Fruit fly (Drosophila melanogaster): ENCODE measurements around the gene CG42393.
A peak's percentile ranks its signal among the peaks of the same experiment; 100 is the strongest.

The CG42393 gene

DNA sequence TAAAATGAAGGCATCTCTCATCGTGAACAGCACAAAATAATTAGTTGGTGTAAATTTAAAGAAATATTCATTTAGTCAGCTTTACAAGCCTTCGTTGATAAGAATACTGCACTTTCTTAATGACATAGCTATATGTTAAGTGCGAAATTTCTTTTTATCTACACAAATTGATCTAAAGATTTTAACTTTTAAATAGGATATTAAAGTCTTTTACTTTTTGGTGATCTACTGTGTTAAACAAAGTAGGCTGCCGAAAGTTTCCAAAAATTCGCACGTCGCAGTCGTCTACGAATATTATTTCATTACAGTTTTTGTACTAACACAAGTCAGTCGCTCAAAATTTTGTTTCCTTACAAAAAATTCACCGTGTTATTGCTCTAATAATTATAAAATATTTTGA lies at the start of gene CG42393:
Gene CG42393 (plus strand): TSS at position 301 of the 400 bp plus-strand sequence.
- no peak for TF ChIP-seq Pif1A (GFP tag; optimal IDR thresholded peaks at IDR 0.05)
- no peak for TF ChIP-seq CG8301 (tag; optimal IDR thresholded peaks at IDR 0.05)
- TF ChIP-seq CG17806 (tag; optimal IDR thresholded peaks at IDR 0.05): no peak
- TF ChIP-seq CG10348 (GFP tag; IDR thresholded peaks at IDR 0.05): no peak
- no peak for TF ChIP-seq CG12605 (GFP tag; IDR thresholded peaks at IDR 0.05)
- no peak for TF ChIP-seq CG15710 (tag; optimal IDR thresholded peaks at IDR 0.05)
- no peak for TF ChIP-seq gl (tag; optimal IDR thresholded peaks at IDR 0.05)
- no peak for TF ChIP-seq rn (GFP tag; IDR thresholded peaks at IDR 0.05)
- TF ChIP-seq CG8159 (tag; optimal IDR thresholded peaks at IDR 0.05): no peak

- TF ChIP-seq CG34367 (tag; optimal IDR thresholded peaks at IDR 0.05): no peak
- no peak for TF ChIP-seq CG17806 (tag; optimal IDR thresholded peaks at IDR 0.05)
- TF ChIP-seq rn (GFP tag; IDR thresholded peaks at IDR 0.05): no peak
- peak; percentile 37 for TF ChIP-seq CG14655 (GFP tag; optimal IDR thresholded peaks at IDR 0.05)
- peak; percentile 47 for TF ChIP-seq CG8301 (tag; optimal IDR thresholded peaks at IDR 0.05)
- no peak for TF ChIP-seq CG32121 (GFP tag; IDR thresholded peaks at IDR 0.05)
- no peak for TF ChIP-seq Ets98B (GFP tag; IDR thresholded peaks at IDR 0.05)
Measured at dm6 chr3L:17993269-17993668, 49.3 kb upstream of the CG42393 start.

DNA sequence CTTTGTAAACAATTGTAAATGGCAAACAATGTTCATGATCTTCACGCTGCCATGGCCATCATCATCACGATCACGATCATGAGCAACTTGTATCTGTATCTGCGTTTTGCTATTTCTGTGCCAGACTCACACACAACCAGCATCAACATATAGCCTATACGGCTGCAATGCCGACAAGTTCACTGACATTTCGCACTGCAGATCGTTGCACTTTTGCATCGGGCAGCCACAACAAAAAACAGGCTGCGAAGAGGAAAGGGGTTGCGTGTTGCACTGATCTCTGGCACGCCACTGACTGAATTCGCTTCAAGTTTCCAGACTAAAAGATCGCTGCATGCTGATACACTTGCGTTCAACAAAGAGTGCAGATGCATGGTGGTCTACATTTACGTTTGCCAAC lies 48.8 kb upstream of the CG42393 start:
- peak; percentile 45 for TF ChIP-seq gl (tag; optimal IDR thresholded peaks at IDR 0.05)
- no peak for TF ChIP-seq CG9948 (tag; optimal IDR thresholded peaks at IDR 0.05)
- TF ChIP-seq CG34367 (tag; optimal IDR thresholded peaks at IDR 0.05): no peak
- TF ChIP-seq CG13204 (GFP tag; optimal IDR thresholded peaks at IDR 0.05): peak; percentile 42
- no peak for TF ChIP-seq CG17806 (tag; optimal IDR thresholded peaks at IDR 0.05)
- no peak for TF ChIP-seq CG10348 (GFP tag; IDR thresholded peaks at IDR 0.05)
- TF ChIP-seq EcR (GFP tag; optimal IDR thresholded peaks at IDR 0.05): peak; percentile 100
- no peak for TF ChIP-seq CG12605 (GFP tag; IDR thresholded peaks at IDR 0.05)

DNA sequence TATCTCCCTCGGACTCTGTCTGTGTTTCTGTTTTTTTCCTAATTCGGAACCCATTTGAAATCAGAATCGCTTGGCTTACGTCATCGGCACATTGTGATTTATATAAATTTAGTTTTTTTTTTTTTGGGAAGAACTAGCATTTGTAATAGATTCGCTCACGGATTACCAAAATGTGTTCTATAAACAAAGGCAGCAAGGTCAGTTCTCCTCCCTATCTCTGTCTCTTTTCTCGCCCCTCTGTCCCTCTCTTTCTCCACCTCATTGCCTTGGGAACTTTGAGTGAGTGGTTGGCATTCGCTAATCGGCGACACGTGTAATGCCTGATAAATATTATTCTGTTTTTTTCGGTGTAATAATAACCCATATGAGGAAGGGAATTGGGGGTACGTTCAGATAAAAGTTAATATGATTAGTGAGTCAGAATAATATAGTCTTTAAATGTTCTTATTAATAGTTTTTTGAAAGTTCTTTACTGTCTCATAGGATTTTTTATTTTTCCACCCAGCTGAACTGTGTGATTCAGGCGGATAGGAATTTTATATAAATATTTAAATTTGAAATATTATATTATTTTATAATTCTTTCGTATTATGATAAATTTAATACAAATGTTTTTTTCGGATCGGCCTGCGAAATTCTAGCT lies 47.9 kb upstream of the CG42393 start:
- TF ChIP-seq Pif1B (GFP tag; optimal IDR thresholded peaks at IDR 0.05) (no peak), CG32121 (GFP tag; IDR thresholded peaks at IDR 0.05) (no peak), CG4496 (GFP tag; IDR thresholded peaks at IDR 0.05) (no peak), fd96Ca (GFP tag; IDR thresholded peaks at IDR 0.05) (no peak), Snoo (tag; optimal IDR thresholded peaks at IDR 0.05) (no peak), CG10348 (GFP tag; IDR thresholded peaks at IDR 0.05) (no peak), CG8159 (tag; optimal IDR thresholded peaks at IDR 0.05) (no peak), CG8301 (tag; optimal IDR thresholded peaks at IDR 0.05) (no peak), CG15710 (tag; optimal IDR thresholded peaks at IDR 0.05) (no peak), CG9948 (tag; optimal IDR thresholded peaks at IDR 0.05) (no peak), CG14655 (GFP tag; optimal IDR thresholded peaks at IDR 0.05) (no peak), rn (GFP tag; IDR thresholded peaks at IDR 0.05) (no peak)

- no peak for TF ChIP-seq D1 (tag; optimal IDR thresholded peaks at IDR 0.05)
- TF ChIP-seq rn (GFP tag; IDR thresholded peaks at IDR 0.05): no peak
- no peak for TF ChIP-seq CG34367 (tag; optimal IDR thresholded peaks at IDR 0.05)
- TF ChIP-seq CG17806 (tag; optimal IDR thresholded peaks at IDR 0.05): no peak
- TF ChIP-seq EcR (GFP tag; optimal IDR thresholded peaks at IDR 0.05): peak; percentile 67
- no peak for TF ChIP-seq CG9948 (tag; optimal IDR thresholded peaks at IDR 0.05)
- TF ChIP-seq CG12605 (GFP tag; IDR thresholded peaks at IDR 0.05): no peak
- no peak for TF ChIP-seq CG14655 (GFP tag; optimal IDR thresholded peaks at IDR 0.05)
Measured at dm6 chr3L:17995203-17996143, 47.1 kb upstream of the CG42393 start.

DNA sequence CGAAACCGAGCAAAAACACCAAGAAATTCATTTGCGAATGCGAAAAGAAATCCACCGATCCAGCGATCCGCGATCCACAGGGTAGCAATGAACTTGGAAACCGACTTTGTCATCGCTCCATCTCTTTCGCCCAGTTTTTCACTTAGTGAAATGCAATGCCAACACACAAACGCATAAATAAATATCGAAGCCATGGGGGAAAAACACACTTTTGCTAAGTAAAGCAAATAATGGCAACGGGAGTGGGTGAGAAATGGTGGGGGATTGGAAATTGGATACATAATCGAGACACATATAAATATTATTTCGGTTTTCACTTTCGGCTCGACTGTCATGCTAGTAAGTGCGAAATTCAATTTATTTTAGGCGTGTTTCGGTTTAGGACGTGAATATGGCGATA lies 45.6 kb upstream of the CG42393 start:
- TF ChIP-seq rn (GFP tag; IDR thresholded peaks at IDR 0.05) (no peak), fd96Ca (GFP tag; IDR thresholded peaks at IDR 0.05) (no peak), Ets98B (GFP tag; IDR thresholded peaks at IDR 0.05) (0 out of 2 replicates have a peak, but pooled peaks have one; percentile 6)

- TF ChIP-seq EcR (GFP tag; optimal IDR thresholded peaks at IDR 0.05) (peak; percentile 92), Pif1A (GFP tag; optimal IDR thresholded peaks at IDR 0.05) (no peak), CG14655 (GFP tag; optimal IDR thresholded peaks at IDR 0.05) (no peak), CG8301 (tag; optimal IDR thresholded peaks at IDR 0.05) (no peak), CG12605 (GFP tag; IDR thresholded peaks at IDR 0.05) (no peak), Ets98B (GFP tag; IDR thresholded peaks at IDR 0.05) (no peak)
Measured at dm6 chr3L:17997495-17997894, 45.0 kb upstream of the CG42393 start.

Measured in whole organism, pupa.